Worm (Caenorhabditis elegans) whole organism, late embryonic: ENCODE measurements around the gene F35E12.10.

Source experiments
- K09A11.1 ChIP-seq: sonication (generic microtip); optimal IDR thresholded peaks from 2 replicates; lab custom pipeline; 2017; ENCODE audit warnings: antibody characterized with exemption, mild to moderate bottlenecking, missing genetic modification characterization, missing compliant biosample characterization; ENCODE audit not compliant: insufficient read depth
- T23F11.4 ChIP-seq: fragments of 200-800 bp; sonication (Bioruptor generic); optimal IDR thresholded peaks from 2 replicates; lab custom pipeline; 2018; ENCODE audit warnings: mild to moderate bottlenecking, missing genetic modification characterization, missing compliant biosample characterization
- ahr-1 ChIP-seq: sonication (generic microtip); optimal IDR thresholded peaks from 2 replicates; lab custom pipeline; 2016; ENCODE audit warnings: missing genetic modification characterization, missing compliant biosample characterization
- ceh-18 ChIP-seq: sonication (generic microtip); optimal IDR thresholded peaks from 2 replicates; lab custom pipeline; 2016; ENCODE audit warnings: missing genetic modification characterization, missing compliant biosample characterization
- ceh-45 ChIP-seq: fragments of 200-800 bp; sonication (Bioruptor generic); IDR thresholded peaks from 2 replicates; pipeline ENCODE4 v1.3.6; 2022; ENCODE audit warnings: missing genetic modification reagents, missing genetic modification characterization, missing compliant biosample characterization
- ceh-48 ChIP-seq: sonication (generic microtip); optimal IDR thresholded peaks from 2 replicates; lab custom pipeline; 2016; ENCODE audit warnings: missing genetic modification characterization, inconsistent platforms, missing compliant biosample characterization
- ceh-9 ChIP-seq: sonication (generic microtip); optimal IDR thresholded peaks from 2 replicates; lab custom pipeline; 2016; ENCODE audit warnings: mild to moderate bottlenecking, missing genetic modification characterization, inconsistent platforms, missing compliant biosample characterization
- che-1 ChIP-seq: sonication (generic microtip); optimal IDR thresholded peaks from 2 replicates; lab custom pipeline; 2016; ENCODE audit warnings: mild to moderate bottlenecking, missing genetic modification characterization, missing compliant biosample characterization
- dve-1 ChIP-seq: sonication (generic microtip); optimal IDR thresholded peaks from 2 replicates; lab custom pipeline; 2017; ENCODE audit warnings: antibody characterized with exemption, mild to moderate bottlenecking, missing genetic modification characterization, missing compliant biosample characterization
- ets-4 ChIP-seq: sonication (generic microtip); optimal IDR thresholded peaks from 2 replicates; lab custom pipeline; 2016; ENCODE audit warnings: missing genetic modification characterization, missing compliant biosample characterization
- eyg-1 ChIP-seq: sonication (generic microtip); optimal IDR thresholded peaks from 2 replicates; lab custom pipeline; 2016; ENCODE audit warnings: missing genotype, missing genetic modification characterization, missing compliant biosample characterization
- fax-1 ChIP-seq: sonication (generic microtip); optimal IDR thresholded peaks from 2 replicates; lab custom pipeline; 2016; ENCODE audit warnings: missing genotype, missing genetic modification characterization, missing compliant biosample characterization
- fkh-10 ChIP-seq: fragments of 150-350 bp; optimal IDR thresholded peaks from 2 replicates; lab custom pipeline; 2014; ENCODE audit warnings: missing biosample characterization, missing genetic modification reagents, missing genetic modification characterization
- fkh-6 ChIP-seq: sonication (generic microtip); optimal IDR thresholded peaks from 2 replicates; lab custom pipeline; 2016; ENCODE audit warnings: missing genetic modification characterization, missing compliant biosample characterization
- hlh-15 ChIP-seq: sonication (generic microtip); optimal IDR thresholded peaks from 2 replicates; lab custom pipeline; 2016; ENCODE audit warnings: missing genetic modification characterization, missing compliant biosample characterization
- hlh-30 ChIP-seq: sonication (generic microtip); optimal IDR thresholded peaks from 2 replicates; lab custom pipeline; 2017; ENCODE audit warnings: antibody characterized with exemption, missing genetic modification characterization, missing compliant biosample characterization; ENCODE audit not compliant: insufficient read depth
- hlh-6 ChIP-seq: sonication (generic microtip); optimal IDR thresholded peaks from 2 replicates; lab custom pipeline; 2016; ENCODE audit warnings: missing genotype, missing genetic modification characterization, missing compliant biosample characterization
- lim-6 ChIP-seq: sonication (generic microtip); optimal IDR thresholded peaks from 2 replicates; lab custom pipeline; 2016; ENCODE audit warnings: missing genetic modification characterization, missing compliant biosample characterization
- madf-2 ChIP-seq: sonication (generic microtip); optimal IDR thresholded peaks from 2 replicates; lab custom pipeline; 2017; ENCODE audit warnings: missing genetic modification characterization, missing compliant biosample characterization
- mec-3 ChIP-seq: sonication (generic microtip); optimal IDR thresholded peaks from 2 replicates; lab custom pipeline; 2016; ENCODE audit warnings: borderline replicate concordance, missing genetic modification characterization, missing compliant biosample characterization
- nfya-1 ChIP-seq: sonication (generic microtip); optimal IDR thresholded peaks from 2 replicates; lab custom pipeline; 2017; ENCODE audit warnings: missing genetic modification characterization, mild to moderate bottlenecking, missing compliant biosample characterization, antibody characterized with exemption, moderate library complexity
- nhr-11 ChIP-seq: fragments of 150-350 bp; optimal IDR thresholded peaks from 2 replicates; lab custom pipeline; 2014; ENCODE audit warnings: missing biosample characterization, missing genetic modification characterization
- npax-4 ChIP-seq: sonication (generic microtip); optimal IDR thresholded peaks from 2 replicates; lab custom pipeline; 2016; ENCODE audit warnings: missing genetic modification characterization, missing compliant biosample characterization
- odd-2 ChIP-seq: sonication (generic microtip); optimal IDR thresholded peaks from 2 replicates; lab custom pipeline; 2017; ENCODE audit warnings: antibody characterized with exemption, mild to moderate bottlenecking, missing genetic modification characterization, missing compliant biosample characterization
- pat-9 ChIP-seq: fragments of 200-800 bp; sonication (Bioruptor generic); optimal IDR thresholded peaks from 2 replicates; lab custom pipeline; 2018; ENCODE audit warnings: mild to moderate bottlenecking, missing genetic modification characterization, moderate library complexity, missing compliant biosample characterization
- pax-1 ChIP-seq: fragments of 150-350 bp; optimal IDR thresholded peaks from 2 replicates; lab custom pipeline; 2014; ENCODE audit warnings: missing biosample characterization, missing genetic modification characterization
- pha-4 ChIP-seq: fragments of 150-350 bp; optimal IDR thresholded peaks from 2 replicates; lab custom pipeline; 2018; ENCODE audit warnings: missing biosample characterization, missing genetic modification reagents, missing genetic modification characterization
- pqm-1 ChIP-seq: sonication (generic microtip); optimal IDR thresholded peaks from 2 replicates; lab custom pipeline; 2016; ENCODE audit warnings: missing genetic modification characterization, missing compliant biosample characterization
- sox-2 ChIP-seq: fragments of 200-800 bp; sonication (Bioruptor generic); IDR thresholded peaks from 2 replicates; pipeline ENCODE4 v1.3.6; 2022; ENCODE audit warnings: missing genetic modification reagents, missing genetic modification characterization, missing compliant biosample characterization
- ttx-3 ChIP-seq: sonication (generic microtip); optimal IDR thresholded peaks from 2 replicates; lab custom pipeline; 2016; ENCODE audit warnings: missing genetic modification reagents, missing genetic modification characterization, missing compliant biosample characterization
- unc-3 ChIP-seq, 2 experiments: fragments of 200-800 bp in 1 of 2; sonication (Bioruptor generic) in 1 of 2; sonication (generic microtip) in 1 of 2; conservative IDR thresholded peaks in 1 of 2; optimal IDR thresholded peaks in 1 of 2; 2 replicates each; pipeline versions ENCODE4 v1.3.6 to Lab custom; 2016 to 2022; ENCODE audit warnings: missing compliant biosample characterization in 2 of 2, missing genetic modification characterization in 2 of 2, missing genetic modification reagents in 1 of 2
- unc-42 ChIP-seq: sonication (generic microtip); optimal IDR thresholded peaks from 2 replicates; lab custom pipeline; 2016; ENCODE audit warnings: missing genotype, missing genetic modification characterization, missing compliant biosample characterization
- unc-55 ChIP-seq: sonication (generic microtip); optimal IDR thresholded peaks from 2 replicates; lab custom pipeline; 2017; ENCODE audit warnings: missing biosample characterization, missing genetic modification reagents, missing genetic modification characterization
- unc-86 ChIP-seq: sonication (generic microtip); optimal IDR thresholded peaks from 2 replicates; lab custom pipeline; 2016; ENCODE audit warnings: missing genetic modification characterization, missing compliant biosample characterization
- ztf-16 ChIP-seq: sonication (generic microtip); optimal IDR thresholded peaks from 2 replicates; lab custom pipeline; 2017; ENCODE audit warnings: missing genetic modification characterization, missing compliant biosample characterization

The F35E12.10 gene

ce11 chrV:13748658-13749057 is at the start of gene F35E12.10:
F35E12.10 (minus strand) TSS chrV:13748758.
- TF ChIP-seq mec-3 (tag; lab: Kevin White, UChicago) (no peak), fkh-6 (no peak), ets-4 (tag; lab: Kevin White, UChicago) (no peak), nhr-11 (tag; lab: Kevin White, UChicago) (no peak), ceh-18 (no peak), unc-55 (GFP tag; lab: Kevin White, UChicago) (no peak), T23F11.4 (GFP tag; lab: Kevin White, UChicago) (no peak), odd-2 (no peak), lim-6 (tag; lab: Kevin White, UChicago) (no peak), ahr-1 (tag; lab: Kevin White, UChicago) (no peak), fkh-10 (GFP tag; lab: Kevin White, UChicago) (no peak), npax-4 (tag; lab: Kevin White, UChicago) (no peak), pqm-1 (tag; lab: Kevin White, UChicago) (no peak), madf-2 (no peak), ceh-45 (GFP tag; lab: Robert Waterston, UW) (no peak), dve-1 (no peak), ztf-16 (tag; lab: Kevin White, UChicago) (no peak), pax-1 (tag; lab: Kevin White, UChicago) (no peak), pat-9 (no peak), hlh-6 (tag; lab: Kevin White, UChicago) (no peak)

- TF ChIP-seq hlh-30 (tag; lab: Kevin White, UChicago) (peak; percentile 19), unc-86 (tag; lab: Kevin White, UChicago) (no peak)
- TF ChIP-seq, all 69 proteins: peak for 1
These were observed 47.8 kb upstream of the F35E12.10 start, which contains the start of gene twk-32 for ce11 chrV:13796246-13796776. twk-32 (plus strand) TSS chrV:13796641.

ce11 chrV:13794046-13794445 is 45.5 kb upstream of the F35E12.10 start:
- no peak for TF ChIP-seq ceh-9 (tag; lab: Kevin White, UChicago)
- TF ChIP-seq fax-1 (tag; lab: Kevin White, UChicago): no peak
- TF ChIP-seq unc-42: no peak
- no peak for TF ChIP-seq nfya-1 (tag; lab: Kevin White, UChicago)
- no peak for TF ChIP-seq ttx-3 (tag; lab: Kevin White, UChicago)
- TF ChIP-seq sox-2: no peak
- TF ChIP-seq T23F11.4 (GFP tag; lab: Kevin White, UChicago): no peak

ce11 chrV:13790557-13790956 is 42.0 kb upstream of the F35E12.10 start:
- TF ChIP-seq K09A11.1 (tag; lab: Kevin White, UChicago): no peak
- no peak for TF ChIP-seq sox-2
- TF ChIP-seq eyg-1: no peak
- TF ChIP-seq unc-3 (GFP tag; conservative IDR thresholded peaks at IDR 0.05; lab: Robert Waterston, UW): no peak
- no peak for TF ChIP-seq unc-3 (tag; optimal IDR thresholded peaks at IDR 0.05; lab: Kevin White, UChicago)
- TF ChIP-seq nfya-1 (tag; lab: Kevin White, UChicago): no peak
- no peak for TF ChIP-seq hlh-15

ce11 chrV:13790117-13790516 is 41.6 kb upstream of the F35E12.10 start:
- TF ChIP-seq pqm-1 (tag; lab: Kevin White, UChicago) (no peak), K09A11.1 (tag; lab: Kevin White, UChicago) (no peak), ceh-18 (no peak), che-1 (tag; lab: Kevin White, UChicago) (no peak), ceh-48 (tag; lab: Kevin White, UChicago) (no peak), mec-3 (tag; lab: Kevin White, UChicago) (no peak), pha-4 (tag; lab: Kevin White, UChicago) (no peak), madf-2 (no peak)
